Fruit fly (Drosophila melanogaster): ENCODE measurements around the gene CG10588.
A peak's percentile ranks its signal among the peaks of the same experiment; 100 is the strongest.

CG10588 gene

dm6 chr3L:20918945-20919344 is 37.8 kb upstream of the CG10588 start (continued):
- TF ChIP-seq emc (GFP tag; optimal IDR thresholded peaks at IDR 0.05) (no peak), Oli (tag; optimal IDR thresholded peaks at IDR 0.05) (peak; percentile 36), CG6272 (GFP tag; IDR thresholded peaks at IDR 0.05) (no peak), ken (GFP tag; IDR thresholded peaks at IDR 0.05) (no peak), sima (GFP tag; optimal IDR thresholded peaks at IDR 0.05) (no peak), CG14667 (GFP tag; IDR thresholded peaks at IDR 0.05) (no peak), CG2129 (GFP tag; IDR thresholded peaks at IDR 0.05; ENCODE audit: partially characterized antibody) (no peak), CG11560 (tag; IDR thresholded peaks at IDR 0.05) (no peak), CG6854 (GFP tag; optimal IDR thresholded peaks at IDR 0.05) (no peak), croc (GFP tag; conservative IDR thresholded peaks at IDR 0.05) (no peak), CG15479 (GFP tag; optimal IDR thresholded peaks at IDR 0.05) (no peak), C15 (GFP tag; IDR thresholded peaks at IDR 0.05) (no peak), unpg (GFP tag; optimal IDR thresholded peaks at IDR 0.05) (peak; percentile 36), CG11696 (GFP tag; IDR thresholded peaks at IDR 0.05) (no peak), CG2875 (GFP tag; optimal IDR thresholded peaks at IDR 0.05) (no peak), cg (GFP tag; optimal IDR thresholded peaks at IDR 0.05) (no peak), CG43689 (GFP tag; IDR thresholded peaks at IDR 0.05) (no peak), gro (GFP tag; optimal IDR thresholded peaks at IDR 0.05) (no peak), pho (GFP tag; optimal IDR thresholded peaks at IDR 0.05) (no peak), Ssrp (tag; optimal IDR thresholded peaks at IDR 0.05) (peak; percentile 16), CG10543 (GFP tag; optimal IDR thresholded peaks at IDR 0.05) (no peak), Meics (GFP tag; optimal IDR thresholded peaks at IDR 0.05) (no peak), sens (GFP tag) (peak; percentile 83), CG1529 (GFP tag; optimal IDR thresholded peaks at IDR 0.05) (no peak), CG14710 (tag; optimal IDR thresholded peaks at IDR 0.05) (peak; percentile 41), usp (GFP tag; optimal IDR thresholded peaks at IDR 0.05) (no peak), E2f1 (GFP tag; IDR thresholded peaks at IDR 0.05) (no peak), ranshi (GFP tag; IDR thresholded peaks at IDR 0.05) (no peak), Dip2 (GFP tag; IDR thresholded peaks at IDR 0.05) (no peak), CG6689 (GFP tag; IDR thresholded peaks at IDR 0.05) (no peak), ttk (GFP tag; IDR thresholded peaks at IDR 0.05) (no peak), bowl (GFP tag; IDR thresholded peaks at IDR 0.05) (no peak), CG8924 (tag; optimal IDR thresholded peaks at IDR 0.05) (peak; percentile 23), bab2 (GFP tag; optimal IDR thresholded peaks at IDR 0.05) (peak; percentile 16), zf30C (GFP tag; optimal IDR thresholded peaks at IDR 0.05) (peak; percentile 31), Hr51 (GFP tag; optimal IDR thresholded peaks at IDR 0.05) (peak in 1 of 2 experiments; percentile 27), CG4360 (GFP tag; IDR thresholded peaks at IDR 0.05) (no peak), sens-2 (GFP tag; IDR thresholded peaks at IDR 0.05) (no peak), CG8359 (GFP tag; optimal IDR thresholded peaks at IDR 0.05; ENCODE audit: borderline replicate concordance) (no peak), phol (tag; optimal IDR thresholded peaks at IDR 0.05) (peak; percentile 59), CG8388 (GFP tag; optimal IDR thresholded peaks at IDR 0.05) (peak; percentile 42), CG7357 (GFP tag; IDR thresholded peaks at IDR 0.05) (0 out of 3 replicates have a peak, but pooled peaks have one; percentile 22), ap (GFP tag; IDR thresholded peaks at IDR 0.05) (no peak), ci (GFP tag; IDR thresholded peaks at IDR 0.05) (no peak), chn (GFP tag; optimal IDR thresholded peaks at IDR 0.05) (no peak), CG2712 (tag; optimal IDR thresholded peaks at IDR 0.05) (peak; percentile 49)

All from whole organism, embryonic.